Worm (Caenorhabditis elegans): ENCODE results near the gene rgs-6.

DNA sequence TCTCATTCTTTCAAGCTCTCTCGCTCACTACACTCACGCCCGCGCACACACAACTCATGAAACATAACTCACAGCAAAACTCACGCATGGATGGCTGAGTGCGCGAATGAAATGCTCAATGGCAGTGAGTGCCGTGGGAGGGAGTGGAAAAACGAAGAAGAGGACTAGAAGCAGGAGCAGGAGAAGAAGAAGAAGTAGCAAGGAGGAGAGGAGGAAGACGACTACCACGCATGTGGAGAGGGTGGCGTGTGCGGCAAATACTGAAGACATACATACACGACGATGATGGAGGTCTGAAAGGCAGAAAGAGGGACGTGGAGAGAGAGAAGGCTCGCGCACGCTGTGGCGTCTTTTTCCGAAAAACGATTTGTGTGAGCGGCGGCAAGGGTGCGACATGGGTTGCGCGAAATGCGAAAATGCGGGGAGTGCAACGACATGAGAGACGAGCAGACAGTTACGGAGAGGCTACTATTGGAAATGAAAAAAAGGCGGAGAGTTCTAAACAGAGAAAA lies 4.6 kb downstream of the rgs-6 start:
- TF ChIP-seq F57A8.1 (GFP tag; optimal IDR thresholded peaks at IDR 0.05) (no peak), unc-62 (GFP tag; optimal IDR thresholded peaks at IDR 0.05) (no peak), hsf-1 (GFP tag; IDR thresholded peaks at IDR 0.05) (no peak), lin-35 (GFP tag; optimal IDR thresholded peaks at IDR 0.05) (peak in 1 of 3 experiments; percentile 60), aptf-2 (GFP tag; conservative IDR thresholded peaks at IDR 0.05) (no peak), snpc-4 (GFP tag; optimal IDR thresholded peaks at IDR 0.05) (no peak), snpc-4 (tag; optimal IDR thresholded peaks at IDR 0.05) (peak in 1 of 4 experiments; percentile 47), snpc-1.3 (tag; optimal IDR thresholded peaks at IDR 0.05; ENCODE audit: insufficient read depth) (no peak), F23B12.7 (tag; optimal IDR thresholded peaks at IDR 0.05; ENCODE audit: insufficient read depth) (no peak), F55B11.4 (tag; optimal IDR thresholded peaks at IDR 0.05; ENCODE audit: borderline replicate concordance, insufficient read depth) (no peak), F10E7.11 (tag; optimal IDR thresholded peaks at IDR 0.05) (no peak), mel-28 (tag; optimal IDR thresholded peaks at IDR 0.05; ENCODE audit: borderline replicate concordance) (no peak), madf-8 (GFP tag; conservative IDR thresholded peaks at IDR 0.05) (no peak)

All from whole organism, young adult.